Fruit fly (Drosophila melanogaster) whole organism: ENCODE results near the gene PpD6.

Source experiments
- CG8478 ChIP-seq: fragments of >200 bp; optimal IDR thresholded peaks from 2 replicates; lab custom pipeline; 2018; ENCODE audit warnings: inconsistent platforms
- Dll ChIP-seq: fragments of >200 bp; optimal IDR thresholded peaks from 2 replicates; lab custom pipeline; 2017
- EcR ChIP-seq, 2 experiments: fragments of >200 bp; optimal IDR thresholded peaks; 2 replicates each; lab custom pipeline; 2017; ENCODE audit warnings: missing biosample characterization in 2 of 2, missing genetic modification characterization in 2 of 2, missing genetic modification reagents in 2 of 2
- pan ChIP-seq: fragments of >200 bp; optimal IDR thresholded peaks from 2 replicates; lab custom pipeline; 2017
- psq ChIP-seq: fragments of >200 bp; optimal IDR thresholded peaks from 2 replicates; lab custom pipeline; 2017
- usp ChIP-seq: fragments of >200 bp; optimal IDR thresholded peaks from 2 replicates; lab custom pipeline; 2017; ENCODE audit warnings: missing biosample characterization, missing genetic modification characterization, mixed read lengths

Gene PpD6

dm6 chr2L:3130417-3130816 is 20.9 kb downstream of the PpD6 start:
- TF ChIP-seq CG8478 (lab: Kevin White, UChicago) (no peak), psq (lab: Kevin White, UChicago) (no peak), usp (GFP tag; lab: Kevin White, UChicago) (no peak), EcR (GFP tag; optimal IDR thresholded peaks at IDR 0.05; lab: Kevin White, UChicago) (no peak), pan (lab: Kevin White, UChicago) (no peak), Dll (no peak)

dm6 chr2L:3131641-3132040 is 22.2 kb downstream of the PpD6 start:
- no peak for TF ChIP-seq CG8478 (lab: Kevin White, UChicago)
- TF ChIP-seq pan (lab: Kevin White, UChicago) = no peak
- TF ChIP-seq EcR (GFP tag; optimal IDR thresholded peaks at IDR 0.05; lab: Kevin White, UChicago) = no peak
- TF ChIP-seq Dll = no peak
- TF ChIP-seq psq (lab: Kevin White, UChicago) = no peak
- no peak for TF ChIP-seq usp (GFP tag; lab: Kevin White, UChicago)

dm6 chr2L:3143908-3144307 is 34.4 kb downstream of the PpD6 start:
- no peak for TF ChIP-seq Dll
- TF ChIP-seq psq (lab: Kevin White, UChicago) = no peak
- no peak for TF ChIP-seq CG8478 (lab: Kevin White, UChicago)

- TF ChIP-seq psq (lab: Kevin White, UChicago) = no peak
- TF ChIP-seq usp (GFP tag; lab: Kevin White, UChicago) = no peak
- no peak for TF ChIP-seq Dll
These were observed 35.2 kb downstream of the PpD6 start, which contains the start of gene toc for dm6 chr2L:3144709-3145108. toc (minus strand) TSS chr2L:3144786.

- TF ChIP-seq pan (lab: Kevin White, UChicago) = no peak
- no peak for TF ChIP-seq CG8478 (lab: Kevin White, UChicago)
- no peak for TF ChIP-seq EcR (GFP tag; optimal IDR thresholded peaks at IDR 0.05; lab: Kevin White, UChicago)
- no peak for TF ChIP-seq psq (lab: Kevin White, UChicago)
- no peak for TF ChIP-seq usp (GFP tag; lab: Kevin White, UChicago)
- no peak for TF ChIP-seq Dll
These were observed 36.0 kb downstream of the PpD6 start, which contains the start of gene ND-B14.5B for dm6 chr2L:3145470-3145869. ND-B14.5B (minus strand) TSS chr2L:3145848.

dm6 chr2L:3145897-3146296 is 36.4 kb downstream of the PpD6 start:
- TF ChIP-seq usp (GFP tag; lab: Kevin White, UChicago) = no peak
- no peak for TF ChIP-seq EcR (GFP tag; optimal IDR thresholded peaks at IDR 0.05; lab: Kevin White, UChicago)
- TF ChIP-seq CG8478 (lab: Kevin White, UChicago) = no peak
- no peak for TF ChIP-seq psq (lab: Kevin White, UChicago)
- no peak for TF ChIP-seq pan (lab: Kevin White, UChicago)
- TF ChIP-seq Dll = no peak

- TF ChIP-seq Dll = no peak
- TF ChIP-seq EcR (GFP tag; optimal IDR thresholded peaks at IDR 0.05; lab: Kevin White, UChicago) = no peak
- TF ChIP-seq usp (GFP tag; lab: Kevin White, UChicago) = no peak
- no peak for TF ChIP-seq pan (lab: Kevin White, UChicago)
These were observed 39.6 kb downstream of the PpD6 start for dm6 chr2L:3148959-3149591.

- TF ChIP-seq EcR (GFP tag; optimal IDR thresholded peaks at IDR 0.05; lab: Kevin White, UChicago) (no peak), Dll (no peak), pan (lab: Kevin White, UChicago) (no peak), CG8478 (lab: Kevin White, UChicago) (no peak)
These were observed 42.2 kb downstream of the PpD6 start for dm6 chr2L:3151657-3152056.

- no peak for TF ChIP-seq pan (lab: Kevin White, UChicago)
- TF ChIP-seq Dll = no peak
- no peak for TF ChIP-seq CG8478 (lab: Kevin White, UChicago)
- TF ChIP-seq EcR (GFP tag; optimal IDR thresholded peaks at IDR 0.05; lab: Kevin White, UChicago) = no peak
- no peak for TF ChIP-seq psq (lab: Kevin White, UChicago)
- TF ChIP-seq usp (GFP tag; lab: Kevin White, UChicago) = no peak
These were observed 43.5 kb downstream of the PpD6 start for dm6 chr2L:3152696-3153613.

- TF ChIP-seq Dll (no peak), pan (lab: Kevin White, UChicago) (no peak), EcR (GFP tag; optimal IDR thresholded peaks at IDR 0.05; lab: Kevin White, UChicago) (no peak), psq (lab: Kevin White, UChicago) (no peak)
These were observed 45.3 kb downstream of the PpD6 start for dm6 chr2L:3154749-3155148.

dm6 chr2L:3155804-3156203 is 46.3 kb downstream of the PpD6 start:
- TF ChIP-seq EcR (GFP tag; optimal IDR thresholded peaks at IDR 0.05; lab: Kevin White, UChicago) (no peak), usp (GFP tag; lab: Kevin White, UChicago) (no peak), pan (lab: Kevin White, UChicago) (no peak), CG8478 (lab: Kevin White, UChicago) (no peak), Dll (no peak), psq (lab: Kevin White, UChicago) (no peak)
